Worm (Caenorhabditis elegans): Measurements from ENCODE around the gene C18F10.2.
A peak's percentile ranks its signal among the peaks of the same experiment; 100 is the strongest.

Gene C18F10.2

ce11 chrIII:6297599-6297998 lies 24.6 kb downstream of the C18F10.2 start:
- TF ChIP-seq elt-1 (tag; optimal IDR thresholded peaks at IDR 0.05) = no peak
- TF ChIP-seq unc-55 (GFP tag; optimal IDR thresholded peaks at IDR 0.05) = peak; percentile 77
- TF ChIP-seq zag-1 (tag; optimal IDR thresholded peaks at IDR 0.05) = peak; percentile 27
- no peak for TF ChIP-seq lsy-2 (tag; optimal IDR thresholded peaks at IDR 0.05)
- no peak for TF ChIP-seq nhr-10 (tag; optimal IDR thresholded peaks at IDR 0.05)
- TF ChIP-seq ztf-11 (tag; optimal IDR thresholded peaks at IDR 0.05) = no peak

ce11 chrIII:6298131-6298530 lies 25.2 kb downstream of the C18F10.2 start, which contains the start of gene F47D12.3:
Gene F47D12.3 (plus strand): TSS chrIII:6298461.
- TF ChIP-seq unc-55 (GFP tag; optimal IDR thresholded peaks at IDR 0.05) (no peak), dmd-4 (tag; optimal IDR thresholded peaks at IDR 0.05) (no peak), sma-9 (GFP tag; optimal IDR thresholded peaks at IDR 0.05) (no peak), sma-9 (tag; optimal IDR thresholded peaks at IDR 0.05) (no peak), nhr-25 (tag; optimal IDR thresholded peaks at IDR 0.05) (no peak), nhr-129 (tag; optimal IDR thresholded peaks at IDR 0.05) (no peak), nhr-77 (tag; optimal IDR thresholded peaks at IDR 0.05) (no peak), ama-1 (optimal IDR thresholded peaks at IDR 0.05) (no peak), peb-1 (tag; optimal IDR thresholded peaks at IDR 0.05) (no peak), Y55F3AM.14 (GFP tag; optimal IDR thresholded peaks at IDR 0.05) (no peak), sem-4 (tag; optimal IDR thresholded peaks at IDR 0.05) (no peak), skn-1 (tag; optimal IDR thresholded peaks at IDR 0.05) (no peak), lin-13 (GFP tag; optimal IDR thresholded peaks at IDR 0.05) (no peak), unc-62 (GFP tag; optimal IDR thresholded peaks at IDR 0.05) (no peak), elt-3 (tag; optimal IDR thresholded peaks at IDR 0.05) (no peak), nhr-23 (tag; optimal IDR thresholded peaks at IDR 0.05) (no peak)

ce11 chrIII:6300297-6300696 lies 27.3 kb downstream of the C18F10.2 start:
- TF ChIP-seq ztf-1 (GFP tag; conservative IDR thresholded peaks at IDR 0.05) = no peak

ce11 chrIII:6303114-6303647 lies 30.2 kb downstream of the C18F10.2 start, which contains the start of gene F47D12.9:
Gene F47D12.9 (minus strand): TSS chrIII:6303380.
- TF ChIP-seq crh-2 (tag; optimal IDR thresholded peaks at IDR 0.05) (peak; percentile 86), sem-4 (tag; optimal IDR thresholded peaks at IDR 0.05) (peak; percentile 82), unc-55 (GFP tag; optimal IDR thresholded peaks at IDR 0.05) (peak; percentile 72), R02D3.7 (tag; optimal IDR thresholded peaks at IDR 0.05) (no peak), mdl-1 (tag; optimal IDR thresholded peaks at IDR 0.05) (peak; percentile 4 to 80), aly-2 (tag; optimal IDR thresholded peaks at IDR 0.05) (no peak), nhr-6 (tag; optimal IDR thresholded peaks at IDR 0.05) (peak; percentile 69), gmeb-1 (tag; optimal IDR thresholded peaks at IDR 0.05) (peak; percentile 51), alr-1 (tag; optimal IDR thresholded peaks at IDR 0.05) (no peak), nhr-12 (tag; optimal IDR thresholded peaks at IDR 0.05) (no peak), blmp-1 (tag; optimal IDR thresholded peaks at IDR 0.05; ENCODE audit: insufficient read depth) (peak; percentile 61), ceh-16 (tag; optimal IDR thresholded peaks at IDR 0.05) (no peak), zag-1 (tag; optimal IDR thresholded peaks at IDR 0.05) (peak; percentile 52), ceh-82 (tag; optimal IDR thresholded peaks at IDR 0.05) (no peak), skn-1 (tag; optimal IDR thresholded peaks at IDR 0.05) (no peak), ama-1 (optimal IDR thresholded peaks at IDR 0.05) (peak; percentile 56), ztf-11 (tag; optimal IDR thresholded peaks at IDR 0.05) (no peak), nhr-10 (tag; optimal IDR thresholded peaks at IDR 0.05) (no peak), nhr-11 (tag; optimal IDR thresholded peaks at IDR 0.05) (no peak), mbf-1 (tag; optimal IDR thresholded peaks at IDR 0.05) (no peak), F13H6.1 (tag; optimal IDR thresholded peaks at IDR 0.05) (peak; percentile 68), dmd-4 (tag; optimal IDR thresholded peaks at IDR 0.05) (no peak), lsy-2 (tag; optimal IDR thresholded peaks at IDR 0.05) (peak; percentile 56 to 85), egl-27 (tag; optimal IDR thresholded peaks at IDR 0.05) (peak; percentile 25), C34F6.9 (tag; optimal IDR thresholded peaks at IDR 0.05) (peak; percentile 93), ZK546.5 (tag; optimal IDR thresholded peaks at IDR 0.05) (no peak), nhr-25 (tag; optimal IDR thresholded peaks at IDR 0.05) (peak; percentile 87), elt-3 (tag; optimal IDR thresholded peaks at IDR 0.05) (no peak), unc-62 (GFP tag; optimal IDR thresholded peaks at IDR 0.05) (no peak), nhr-77 (tag; optimal IDR thresholded peaks at IDR 0.05) (no peak), lin-13 (GFP tag; optimal IDR thresholded peaks at IDR 0.05) (peak; percentile 36), unc-39 (tag; optimal IDR thresholded peaks at IDR 0.05) (no peak), ztf-1 (GFP tag; conservative IDR thresholded peaks at IDR 0.05) (no peak), nhr-237 (tag; optimal IDR thresholded peaks at IDR 0.05) (no peak), sma-3 (GFP tag; optimal IDR thresholded peaks at IDR 0.05) (peak; percentile 89), nhr-23 (tag; optimal IDR thresholded peaks at IDR 0.05) (no peak), snpc-4 (tag; optimal IDR thresholded peaks at IDR 0.05) (no peak), sma-9 (GFP tag; optimal IDR thresholded peaks at IDR 0.05) (peak; percentile 54), sma-9 (tag; optimal IDR thresholded peaks at IDR 0.05) (no peak), elt-1 (tag; optimal IDR thresholded peaks at IDR 0.05) (no peak), ztf-4 (tag; optimal IDR thresholded peaks at IDR 0.05) (peak; percentile 49), Y55F3AM.14 (GFP tag; optimal IDR thresholded peaks at IDR 0.05) (no peak), peb-1 (tag; optimal IDR thresholded peaks at IDR 0.05) (no peak), nhr-21 (tag; optimal IDR thresholded peaks at IDR 0.05) (peak; percentile 85), mab-5 (tag; optimal IDR thresholded peaks at IDR 0.05) (no peak)
